Fruit fly (Drosophila melanogaster): ENCODE measurements around the gene Sxl.

Gene Sxl

dm6 chrX:7101302-7102012 lies 3.6 kb upstream of the Sxl start (continued):
- TF ChIP-seq jigr1 (GFP tag; IDR thresholded peaks at IDR 0.05) = peak; percentile 57; the same call in 1 of the 3 replicates
- no peak for TF ChIP-seq fd64A (GFP tag; optimal IDR thresholded peaks at IDR 0.05)
- peak; percentile 87 for TF ChIP-seq az2 (GFP tag; optimal IDR thresholded peaks at IDR 0.05)
- TF ChIP-seq YL-1 (GFP tag; optimal IDR thresholded peaks at IDR 0.05) = peak; percentile 36
- no peak for TF ChIP-seq Dip2 (GFP tag; IDR thresholded peaks at IDR 0.05)
- peak; percentile 24 for TF ChIP-seq CG17186 (GFP tag; optimal IDR thresholded peaks at IDR 0.05)
- TF ChIP-seq CG17612 (GFP tag; IDR thresholded peaks at IDR 0.05) = 0 out of 2 replicates have a peak, but pooled peaks have one; percentile 15
- peak; percentile 79 for TF ChIP-seq Ssrp (tag; optimal IDR thresholded peaks at IDR 0.05)
- peak; percentile 69 for TF ChIP-seq Usf (GFP tag; optimal IDR thresholded peaks at IDR 0.05)
- peak; percentile 59; the same call in 2 of the 3 replicates for TF ChIP-seq CG34422 (GFP tag; IDR thresholded peaks at IDR 0.05)
- peak; percentile 81 for TF ChIP-seq Atf6 (GFP tag; IDR thresholded peaks at IDR 0.05)
- TF ChIP-seq bowl (GFP tag; IDR thresholded peaks at IDR 0.05) = 0 out of 2 replicates have a peak, but pooled peaks have one; percentile 39
- no peak for TF ChIP-seq emc (GFP tag; optimal IDR thresholded peaks at IDR 0.05)
- TF ChIP-seq kni (GFP tag; optimal IDR thresholded peaks at IDR 0.05) = no peak
- no peak for TF ChIP-seq Sry-δ (GFP tag; optimal IDR thresholded peaks at IDR 0.05)
- TF ChIP-seq Mad (GFP tag; optimal IDR thresholded peaks at IDR 0.05) = peak; percentile 74
- peak; percentile 83 for TF ChIP-seq row (GFP tag; IDR thresholded peaks at IDR 0.05)
- peak; percentile 63 for TF ChIP-seq CG5180 (GFP tag; optimal IDR thresholded peaks at IDR 0.05)
- TF ChIP-seq CG11696 (GFP tag; IDR thresholded peaks at IDR 0.05) = peak; percentile 43; the same call in 1 of the 2 replicates
- peak; percentile 54 for TF ChIP-seq Deaf1 (tag; optimal IDR thresholded peaks at IDR 0.05)
- TF ChIP-seq chinmo (GFP tag; IDR thresholded peaks at IDR 0.05; ENCODE audit: partially characterized antibody) = no peak
- TF ChIP-seq Adf1 (GFP tag; IDR thresholded peaks at IDR 0.05) = peak; percentile 13; the same call in 1 of the 2 replicates
- TF ChIP-seq CG1647 (GFP tag; optimal IDR thresholded peaks at IDR 0.05) = no peak
- no peak for TF ChIP-seq sr (GFP tag; IDR thresholded peaks at IDR 0.05)
- peak; percentile 80 for TF ChIP-seq HmgZ (tag; optimal IDR thresholded peaks at IDR 0.05)
- peak; percentile 53 for TF ChIP-seq trh (GFP tag; optimal IDR thresholded peaks at IDR 0.05)
- peak; percentile 62 for TF ChIP-seq Fer2 (tag; optimal IDR thresholded peaks at IDR 0.05)
- TF ChIP-seq stwl (tag; optimal IDR thresholded peaks at IDR 0.05) = no peak
- peak; percentile 95 for TF ChIP-seq nmo (GFP tag; optimal IDR thresholded peaks at IDR 0.05)
- peak; percentile 84 for TF ChIP-seq odd (GFP tag; optimal IDR thresholded peaks at IDR 0.05)
- TF ChIP-seq CG15011 (GFP tag; optimal IDR thresholded peaks at IDR 0.05) = peak; percentile 68
- no peak for TF ChIP-seq tll (GFP tag; optimal IDR thresholded peaks at IDR 0.05)
- peak; percentile 65 for TF ChIP-seq D19B (GFP tag; optimal IDR thresholded peaks at IDR 0.05)
- TF ChIP-seq Hr78 (GFP tag; optimal IDR thresholded peaks at IDR 0.05) = peak in 1 of 2 experiments; percentile 100
- TF ChIP-seq so (GFP tag; IDR thresholded peaks at IDR 0.05) = peak; percentile 75; the same call in 2 of the 3 replicates
- TF ChIP-seq CG17802 (tag; optimal IDR thresholded peaks at IDR 0.05) = peak; percentile 9
- peak; percentile 44 for TF ChIP-seq nom (GFP tag; optimal IDR thresholded peaks at IDR 0.05)
- TF ChIP-seq HLHmδ (GFP tag; optimal IDR thresholded peaks at IDR 0.05) = no peak
- no peak for TF ChIP-seq bbx (GFP tag; IDR thresholded peaks at IDR 0.05; ENCODE audit: partially characterized antibody)
- peak; percentile 72 for TF ChIP-seq CG6813 (GFP tag; optimal IDR thresholded peaks at IDR 0.05)
- TF ChIP-seq CG7839 (tag; optimal IDR thresholded peaks at IDR 0.05) = peak; percentile 90
- TF ChIP-seq Lhr (GFP tag; optimal IDR thresholded peaks at IDR 0.05) = peak; percentile 67
- TF ChIP-seq Dip3 (GFP tag; optimal IDR thresholded peaks at IDR 0.05) = peak; percentile 52
- peak; percentile 55 for TF ChIP-seq Jarid2 (GFP tag; optimal IDR thresholded peaks at IDR 0.05)
- peak; percentile 70 for TF ChIP-seq gcm2 (GFP tag; optimal IDR thresholded peaks at IDR 0.05)
- peak; percentile 70 for TF ChIP-seq HHEX (GFP tag; optimal IDR thresholded peaks at IDR 0.05)
- TF ChIP-seq ind (GFP tag; optimal IDR thresholded peaks at IDR 0.05) = peak; percentile 74
- peak; percentile 72 for TF ChIP-seq tap (tag; optimal IDR thresholded peaks at IDR 0.05)
